Worm (Caenorhabditis elegans): ENCODE data around the gene C44H9.5.
A peak's percentile ranks its signal among the peaks of the same experiment; 100 is the strongest.

The C44H9.5 gene

DNA sequence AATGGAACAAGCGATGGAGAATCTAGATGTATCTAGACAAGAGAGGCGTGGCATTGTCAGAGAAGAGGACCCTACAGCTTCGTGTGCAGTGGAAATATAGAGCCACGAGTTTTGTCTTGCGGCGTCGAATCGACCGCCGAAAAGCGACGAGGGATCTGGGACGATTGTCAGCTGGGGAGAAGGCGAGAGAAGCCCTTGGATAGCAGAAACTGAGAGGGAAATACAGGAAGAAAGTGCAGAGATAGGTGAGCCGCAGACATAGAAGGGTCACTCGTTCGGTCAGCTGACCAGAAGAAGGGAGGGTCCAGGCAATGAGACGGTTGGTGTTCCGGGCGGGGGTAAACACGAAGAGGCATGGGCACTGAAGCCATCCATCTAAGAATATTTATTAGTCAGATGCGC lies 35.2 kb downstream of the C44H9.5 start (continued):
- TF ChIP-seq unc-86 (tag; optimal IDR thresholded peaks at IDR 0.05) (peak; percentile 81), nhr-85 (tag) (peak; percentile 67), aly-2 (tag; optimal IDR thresholded peaks at IDR 0.05) (no peak), unc-98 (GFP tag; IDR thresholded peaks at IDR 0.05) (no peak), nhr-12 (tag; optimal IDR thresholded peaks at IDR 0.05) (no peak), jun-1 (tag; optimal IDR thresholded peaks at IDR 0.05) (peak; percentile 11), dsc-1 (tag; optimal IDR thresholded peaks at IDR 0.05) (peak; percentile 39), hpl-2 (GFP tag; optimal IDR thresholded peaks at IDR 0.05) (no peak), nhr-47 (tag; optimal IDR thresholded peaks at IDR 0.05) (peak; percentile 80), C16A3.4 (tag; optimal IDR thresholded peaks at IDR 0.05) (no peak), alr-1 (tag; optimal IDR thresholded peaks at IDR 0.05; ENCODE audit: borderline replicate concordance) (no peak), unc-130 (tag; optimal IDR thresholded peaks at IDR 0.05) (peak; percentile 26), lin-39 (tag; optimal IDR thresholded peaks at IDR 0.05) (no peak), zag-1 (tag; optimal IDR thresholded peaks at IDR 0.05) (no peak), pax-3 (tag; optimal IDR thresholded peaks at IDR 0.05) (peak; percentile 90), vab-15 (tag; optimal IDR thresholded peaks at IDR 0.05) (no peak), nhr-77 (tag; optimal IDR thresholded peaks at IDR 0.05) (peak; percentile 32), unc-62 (GFP tag; optimal IDR thresholded peaks at IDR 0.05) (no peak), F16B12.6 (tag; optimal IDR thresholded peaks at IDR 0.05) (peak; percentile 27), nhr-84 (tag; optimal IDR thresholded peaks at IDR 0.05) (no peak), skn-1 (tag; optimal IDR thresholded peaks at IDR 0.05) (peak; percentile 44), hlh-4 (tag; optimal IDR thresholded peaks at IDR 0.05) (no peak), lin-15B (tag; optimal IDR thresholded peaks at IDR 0.05) (peak; percentile 18), Y116A8C.19 (tag; optimal IDR thresholded peaks at IDR 0.05; ENCODE audit: borderline replicate concordance) (no peak), blmp-1 (tag; optimal IDR thresholded peaks at IDR 0.05) (no peak), rnt-1 (tag; optimal IDR thresholded peaks at IDR 0.05) (peak; percentile 76), nhr-19 (GFP tag; conservative IDR thresholded peaks at IDR 0.05) (peak; percentile 65), ztf-11 (tag; optimal IDR thresholded peaks at IDR 0.05) (peak in 1 of 2 experiments; percentile 42), nhr-76 (tag; optimal IDR thresholded peaks at IDR 0.05) (no peak), irx-1 (tag; optimal IDR thresholded peaks at IDR 0.05) (peak; percentile 32), ceh-82 (tag; optimal IDR thresholded peaks at IDR 0.05) (peak; percentile 32 to 53 (median 51)), ceh-8 (GFP tag; optimal IDR thresholded peaks at IDR 0.05) (no peak), ets-5 (GFP tag; IDR thresholded peaks at IDR 0.05) (no peak), mef-2 (tag; optimal IDR thresholded peaks at IDR 0.05) (no peak), lin-13 (GFP tag; optimal IDR thresholded peaks at IDR 0.05) (peak; percentile 65), egl-27 (tag; optimal IDR thresholded peaks at IDR 0.05) (no peak), mab-9 (GFP tag; IDR thresholded peaks at IDR 0.05) (peak; percentile 48; the same call in 1 of the 2 replicates), sup-37 (GFP tag; optimal IDR thresholded peaks at IDR 0.05) (peak; percentile 29), unc-30 (tag; optimal IDR thresholded peaks at IDR 0.05) (no peak), grh-1 (GFP tag; IDR thresholded peaks at IDR 0.05) (no peak), isw-1 (GFP tag; IDR thresholded peaks at IDR 0.05) (peak; percentile 54), aha-1 (tag; optimal IDR thresholded peaks at IDR 0.05) (no peak), dpl-1 (GFP tag; optimal IDR thresholded peaks at IDR 0.05) (peak; percentile 15 to 42 (median 40)), nhr-237 (tag; optimal IDR thresholded peaks at IDR 0.05) (no peak), tlp-1 (tag; optimal IDR thresholded peaks at IDR 0.05) (no peak), pqm-1 (tag; optimal IDR thresholded peaks at IDR 0.05) (no peak), tbx-2 (tag; optimal IDR thresholded peaks at IDR 0.05) (peak; percentile 72), fkh-10 (GFP tag; optimal IDR thresholded peaks at IDR 0.05) (peak; percentile 81), nhr-28 (tag; optimal IDR thresholded peaks at IDR 0.05) (no peak), lin-35 (GFP tag; optimal IDR thresholded peaks at IDR 0.05) (peak; percentile 54 to 63), xbp-1 (tag; optimal IDR thresholded peaks at IDR 0.05) (peak; percentile 47), sox-4 (tag; optimal IDR thresholded peaks at IDR 0.05) (peak; percentile 19), ceh-90 (tag; optimal IDR thresholded peaks at IDR 0.05) (no peak), efl-3 (GFP tag; optimal IDR thresholded peaks at IDR 0.05) (no peak), sptf-1 (tag; optimal IDR thresholded peaks at IDR 0.05) (no peak)

Measured in whole organism, L1 larva.